Worm (Caenorhabditis elegans) whole organism, L4 larva: ENCODE measurements around the gene srd-17.
A peak's percentile ranks its signal among the peaks of the same experiment; 100 is the strongest.

Experiments used
- R02D3.7 ChIP-seq: fragments of 150-350 bp; sonication (generic microtip); optimal IDR thresholded peaks from 3 replicates; lab custom pipeline; 2014; ENCODE audit warnings: missing biosample characterization, missing genetic modification characterization
- fos-1 ChIP-seq: fragments of 150-350 bp; optimal IDR thresholded peaks from 2 replicates; lab custom pipeline; 2014; ENCODE audit warnings: missing biosample characterization, missing genetic modification characterization
- lin-29 ChIP-seq: fragments of 200-800 bp; sonication (Bioruptor generic); IDR thresholded peaks from 2 replicates; pipeline ENCODE4 v1.3.6; 2022; ENCODE audit warnings: missing genetic modification reagents, missing genetic modification characterization, missing compliant biosample characterization
- nhr-11 ChIP-seq: fragments of 150-350 bp; optimal IDR thresholded peaks from 2 replicates; lab custom pipeline; 2014; ENCODE audit warnings: missing biosample characterization, missing genetic modification characterization
- nhr-25 ChIP-seq: sonication (generic microtip); optimal IDR thresholded peaks from 2 replicates; lab custom pipeline; 2017; ENCODE audit warnings: missing genetic modification characterization, mild to moderate bottlenecking, missing compliant biosample characterization, antibody characterized with exemption, moderate library complexity, borderline replicate concordance; ENCODE audit not compliant: insufficient read depth

ce11 chrV:13462974-13463373, 30.5 kb upstream of the srd-17 start, which contains the start of gene frm-10:
- no peak for TF ChIP-seq nhr-25
- no peak for TF ChIP-seq fos-1 (tag; lab: Kevin White, UChicago)
- no peak for TF ChIP-seq lin-29 (GFP tag; lab: Robert Waterston, UW)
- no peak for TF ChIP-seq R02D3.7 (tag; lab: Kevin White, UChicago)
- TF ChIP-seq nhr-11 (tag; lab: Kevin White, UChicago), result peak; percentile 45
